Worm (Caenorhabditis elegans): Measurements from ENCODE around the gene srh-219.

DNA sequence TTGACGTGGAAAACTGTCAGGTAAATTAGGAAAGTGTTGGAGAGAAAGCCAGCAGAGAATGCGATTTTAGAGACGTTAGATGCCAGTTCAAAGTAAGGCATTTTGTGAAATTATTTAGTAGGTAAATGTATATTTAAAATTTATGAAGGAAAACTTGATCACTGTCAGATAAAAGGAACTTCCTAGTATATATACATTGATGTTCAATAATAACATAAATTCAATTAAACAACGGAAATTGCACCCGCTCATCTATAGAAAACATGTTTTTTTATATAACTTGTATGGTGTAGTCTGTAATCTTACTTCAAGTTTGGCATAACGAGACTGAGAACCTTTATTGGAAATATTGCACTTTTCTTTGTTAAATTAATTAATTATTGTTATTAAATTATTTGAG is 36.2 kb upstream of the srh-219 start, which contains the start of gene str-71:
- TF ChIP-seq ham-2 (GFP tag; optimal IDR thresholded peaks at IDR 0.05) (no peak), nhr-2 (tag; optimal IDR thresholded peaks at IDR 0.05) (no peak), sptf-1 (tag; optimal IDR thresholded peaks at IDR 0.05) (no peak), mab-5 (tag; optimal IDR thresholded peaks at IDR 0.05) (no peak), mep-1 (tag; optimal IDR thresholded peaks at IDR 0.05) (no peak), tbx-8 (GFP tag; optimal IDR thresholded peaks at IDR 0.05) (no peak), unc-39 (tag; optimal IDR thresholded peaks at IDR 0.05) (no peak), lin-13 (tag; optimal IDR thresholded peaks at IDR 0.05) (no peak), bed-3 (GFP tag; optimal IDR thresholded peaks at IDR 0.05) (no peak), pha-4 (tag; optimal IDR thresholded peaks at IDR 0.05) (no peak), nhr-28 (tag; optimal IDR thresholded peaks at IDR 0.05) (no peak), drap-1 (GFP tag; optimal IDR thresholded peaks at IDR 0.05) (no peak)

All from whole organism, mixed stage, embryonic.